Worm (Caenorhabditis elegans): ENCODE results near the gene isy-1.

ce11 chrV:10970070-10970469, 30.4 kb downstream of the isy-1 start, which contains the start of gene F17C11.22:
- no peak for TF ChIP-seq snpc-4 (tag; optimal IDR thresholded peaks at IDR 0.05)
- TF ChIP-seq drap-1 (GFP tag; optimal IDR thresholded peaks at IDR 0.05) = no peak
- TF ChIP-seq mep-1 (tag; optimal IDR thresholded peaks at IDR 0.05) = no peak
- TF ChIP-seq ztf-11 (tag; optimal IDR thresholded peaks at IDR 0.05) = no peak
- TF ChIP-seq pha-4 (tag; optimal IDR thresholded peaks at IDR 0.05) = no peak
- no peak for TF ChIP-seq ceh-39 (tag; optimal IDR thresholded peaks at IDR 0.05)
- no peak for TF ChIP-seq nhr-12 (tag; optimal IDR thresholded peaks at IDR 0.05)
- TF ChIP-seq lin-13 (tag; optimal IDR thresholded peaks at IDR 0.05) = no peak
